Worm (Caenorhabditis elegans) whole organism, L4 larva: Measurements from ENCODE around the gene plp-2.

ENCODE experiments used
- R02D3.7 ChIP-seq: fragments of 150-350 bp; sonication (generic microtip); optimal IDR thresholded peaks from 3 replicates; lab custom pipeline; 2014; ENCODE audit warnings: missing biosample characterization, missing genetic modification characterization
- T20F7.1 ChIP-seq: fragments of 200-800 bp; sonication (Bioruptor generic); optimal IDR thresholded peaks from 2 replicates; lab custom pipeline; 2018; ENCODE audit warnings: mild to moderate bottlenecking, missing genetic modification characterization, missing compliant biosample characterization
- aly-2 ChIP-seq: sonication (generic microtip); optimal IDR thresholded peaks from 2 replicates; lab custom pipeline; 2018; ENCODE audit warnings: missing biosample characterization, missing genetic modification characterization
- ama-1 ChIP-seq: fragments of 150-350 bp; optimal IDR thresholded peaks from 2 replicates; lab custom pipeline; 2014; ENCODE audit warnings: inconsistent platforms, mixed read lengths
- daf-12 ChIP-seq: fragments of 150-350 bp; optimal IDR thresholded peaks from 2 replicates; lab custom pipeline; 2014; ENCODE audit warnings: missing biosample characterization, missing genetic modification reagents, missing genetic modification characterization
- dpl-1 ChIP-seq: fragments of 150-350 bp; optimal IDR thresholded peaks from 2 replicates; lab custom pipeline; 2014; ENCODE audit warnings: missing biosample characterization, missing genetic modification reagents, missing genetic modification characterization
- fkh-10 ChIP-seq: fragments of 150-350 bp; optimal IDR thresholded peaks from 2 replicates; lab custom pipeline; 2014; ENCODE audit warnings: missing biosample characterization, missing genetic modification reagents, missing genetic modification characterization
- gei-8 ChIP-seq: fragments of 200-800 bp; sonication (Bioruptor generic); optimal IDR thresholded peaks from 2 replicates; lab custom pipeline; 2018; ENCODE audit warnings: mild to moderate bottlenecking, missing genetic modification characterization, missing compliant biosample characterization
- hif-1 ChIP-seq, 2 experiments: sonication (generic microtip); optimal IDR thresholded peaks; 2 replicates each; lab custom pipeline; 2016 to 2017; ENCODE audit warnings: missing compliant biosample characterization in 2 of 2, missing genetic modification characterization in 2 of 2, missing genetic modification reagents in 2 of 2, missing genotype in 2 of 2, mild to moderate bottlenecking in 1 of 2
- mxl-3 ChIP-seq: fragments of 200-800 bp; sonication (Bioruptor generic); optimal IDR thresholded peaks from 2 replicates; lab custom pipeline; 2018; ENCODE audit warnings: mild to moderate bottlenecking, missing genetic modification characterization, missing compliant biosample characterization
- nhr-11 ChIP-seq: fragments of 150-350 bp; optimal IDR thresholded peaks from 2 replicates; lab custom pipeline; 2014; ENCODE audit warnings: missing biosample characterization, missing genetic modification characterization
- nhr-77 ChIP-seq: fragments of 150-350 bp; optimal IDR thresholded peaks from 2 replicates; lab custom pipeline; 2014; ENCODE audit warnings: missing biosample characterization, missing genetic modification characterization
- skn-1 ChIP-seq: fragments of 150-350 bp; optimal IDR thresholded peaks from 2 replicates; lab custom pipeline; 2014; ENCODE audit warnings: missing biosample characterization, missing genetic modification characterization

ce11 chrX:14976840-14977534, 5.6 kb downstream of the plp-2 start:
- TF ChIP-seq dpl-1 (GFP tag; lab: Kevin White, UChicago) = no peak
- no peak for TF ChIP-seq ama-1
- no peak for TF ChIP-seq mxl-3
- no peak for TF ChIP-seq fkh-10
- TF ChIP-seq T20F7.1 = no peak
- no peak for TF ChIP-seq hif-1 (tag; optimal IDR thresholded peaks at IDR 0.05; lab: Kevin White, UChicago)
- no peak for TF ChIP-seq nhr-77 (tag; lab: Kevin White, UChicago)
- TF ChIP-seq gei-8 (GFP tag; lab: Kevin White, UChicago) = no peak
- TF ChIP-seq skn-1 (tag; lab: Kevin White, UChicago) = no peak
- no peak for TF ChIP-seq daf-12 (tag; lab: Kevin White, UChicago)
- no peak for TF ChIP-seq aly-2 (tag; lab: Kevin White, UChicago)
- TF ChIP-seq R02D3.7 (tag; lab: Kevin White, UChicago) = no peak
- no peak for TF ChIP-seq nhr-11 (tag; lab: Kevin White, UChicago)
